Fruit fly (Drosophila melanogaster): ENCODE data around the gene CG15130.

The CG15130 gene

dm6 chr2L:20414750-20415211 is 9.7 kb downstream of the CG15130 start, which contains the start of gene CG10947 (continued):
- TF ChIP-seq CG10274 (GFP tag; optimal IDR thresholded peaks at IDR 0.05) (no peak), BtbVII (GFP tag; optimal IDR thresholded peaks at IDR 0.05) (peak; percentile 14), bowl (GFP tag; IDR thresholded peaks at IDR 0.05) (no peak), rib (GFP tag; IDR thresholded peaks at IDR 0.05) (peak; percentile 48; the same call in 1 of the 2 replicates), CG11560 (tag; IDR thresholded peaks at IDR 0.05) (no peak), crp (GFP tag; optimal IDR thresholded peaks at IDR 0.05) (peak in 1 of 2 experiments; percentile 21), Hmr (GFP tag; optimal IDR thresholded peaks at IDR 0.05) (peak; percentile 75), ash1 (GFP tag; optimal IDR thresholded peaks at IDR 0.05) (no peak), twi (tag; optimal IDR thresholded peaks at IDR 0.05) (no peak), CG8944 (GFP tag; optimal IDR thresholded peaks at IDR 0.05) (peak; percentile 53), Max (GFP tag; optimal IDR thresholded peaks at IDR 0.05) (peak; percentile 41), CG32767 (GFP tag; IDR thresholded peaks at IDR 0.05) (no peak), tx (GFP tag; optimal IDR thresholded peaks at IDR 0.05) (peak; percentile 56), CTCF (GFP tag; optimal IDR thresholded peaks at IDR 0.05) (peak; percentile 94), bbx (GFP tag; IDR thresholded peaks at IDR 0.05; ENCODE audit: partially characterized antibody) (peak; percentile 73), HLH3B (GFP tag; IDR thresholded peaks at IDR 0.05) (peak; percentile 69), stwl (tag; optimal IDR thresholded peaks at IDR 0.05) (peak; percentile 87), CG13123 (GFP tag; optimal IDR thresholded peaks at IDR 0.05) (peak; percentile 57), Dfd (GFP tag; optimal IDR thresholded peaks at IDR 0.05) (no peak), CG17359 (tag; optimal IDR thresholded peaks at IDR 0.05) (peak; percentile 53), Hsf (GFP tag; optimal IDR thresholded peaks at IDR 0.05) (peak; percentile 79), yki (optimal IDR thresholded peaks at IDR 0.05) (no peak), CG4360 (GFP tag; IDR thresholded peaks at IDR 0.05) (no peak), CG7928 (GFP tag; optimal IDR thresholded peaks at IDR 0.05) (peak; percentile 28), jigr1 (GFP tag; IDR thresholded peaks at IDR 0.05) (no peak), wor (GFP tag; IDR thresholded peaks at IDR 0.05) (no peak), klu (GFP tag; IDR thresholded peaks at IDR 0.05) (no peak), tgo (GFP tag; IDR thresholded peaks at IDR 0.05) (peak; percentile 57), CG14965 (GFP tag; optimal IDR thresholded peaks at IDR 0.05; ENCODE audit: borderline replicate concordance) (peak; percentile 99), jumu (GFP tag; optimal IDR thresholded peaks at IDR 0.05) (peak; percentile 48), eve (GFP tag; optimal IDR thresholded peaks at IDR 0.05) (no peak), aop (GFP tag; IDR thresholded peaks at IDR 0.05) (no peak), Eip74EF (GFP tag; optimal IDR thresholded peaks at IDR 0.05) (no peak), Fer3 (tag; optimal IDR thresholded peaks at IDR 0.05) (peak; percentile 46), kni (GFP tag; optimal IDR thresholded peaks at IDR 0.05) (no peak), shn (GFP tag; optimal IDR thresholded peaks at IDR 0.05) (peak; percentile 72), PHDP (tag; optimal IDR thresholded peaks at IDR 0.05) (peak; percentile 69), CG4282 (GFP tag; optimal IDR thresholded peaks at IDR 0.05) (peak; percentile 3), Dad (GFP tag; optimal IDR thresholded peaks at IDR 0.05) (peak; percentile 83), Xbp1 (GFP tag; optimal IDR thresholded peaks at IDR 0.05) (peak; percentile 83), Rfx (GFP tag; IDR thresholded peaks at IDR 0.05) (peak; percentile 90), pfk (GFP tag; optimal IDR thresholded peaks at IDR 0.05) (no peak), dan (GFP tag; IDR thresholded peaks at IDR 0.05) (no peak), CG6854 (GFP tag; optimal IDR thresholded peaks at IDR 0.05) (peak; percentile 29), CG12659 (GFP tag; optimal IDR thresholded peaks at IDR 0.05) (peak; percentile 70), Dip3 (GFP tag; optimal IDR thresholded peaks at IDR 0.05) (peak; percentile 66), Rx (GFP tag; IDR thresholded peaks at IDR 0.05) (peak; percentile 36), CkIIα-i1 (GFP tag; IDR thresholded peaks at IDR 0.05) (no peak), CG33557 (GFP tag; optimal IDR thresholded peaks at IDR 0.05) (peak; percentile 33), NfI (GFP tag; optimal IDR thresholded peaks at IDR 0.05) (peak; percentile 82), CG2678 (tag; optimal IDR thresholded peaks at IDR 0.05) (peak; percentile 29), CG12104 (GFP tag; optimal IDR thresholded peaks at IDR 0.05) (peak; percentile 40)

Measured in whole organism, embryonic.